Fruit fly (Drosophila melanogaster) whole organism, embryonic: ENCODE measurements around the gene Mtp.

Experiments
- Adf1 ChIP-seq: fragments of 200-800 bp; sonication (Bioruptor generic); IDR thresholded peaks from 2 replicates; pipeline ENCODE4 v1.3.6; 2022; ENCODE audit warnings: missing biosample characterization, missing genetic modification characterization
- Antp ChIP-seq: fragments of 200-800 bp; sonication (Bioruptor generic); optimal IDR thresholded peaks from 3 replicates; lab custom pipeline; 2016; ENCODE audit warnings: missing biosample characterization, missing genetic modification characterization
- CG10979 ChIP-seq: fragments of 200-800 bp; sonication (Bioruptor generic); optimal IDR thresholded peaks from 2 replicates; lab custom pipeline; 2018; ENCODE audit warnings: missing biosample characterization, mild to moderate bottlenecking, missing genetic modification characterization, moderate library complexity
- CG12155 ChIP-seq: fragments of 200-800 bp; sonication (Bioruptor generic); optimal IDR thresholded peaks from 3 replicates; lab custom pipeline; 2016; ENCODE audit warnings: missing biosample characterization, missing genetic modification characterization
- CG1233 ChIP-seq: fragments of 200-800 bp; sonication (Bioruptor generic); optimal IDR thresholded peaks from 4 replicates; lab custom pipeline; 2018; ENCODE audit warnings: missing biosample characterization, mild to moderate bottlenecking, missing genetic modification characterization
- CG13287 ChIP-seq: fragments of 200-800 bp; sonication (Bioruptor generic); IDR thresholded peaks from 2 replicates; pipeline ENCODE4 v1.3.6; 2022; ENCODE audit warnings: missing biosample characterization, missing genetic modification characterization; ENCODE audit not compliant: partially characterized antibody
- CG13296 ChIP-seq: fragments of 200-800 bp; sonication (Bioruptor generic); optimal IDR thresholded peaks from 3 replicates; lab custom pipeline; 2018; ENCODE audit warnings: missing biosample characterization, mild to moderate bottlenecking, missing genetic modification characterization
- CG13624 ChIP-seq: fragments of 200-800 bp; sonication (Bioruptor generic); optimal IDR thresholded peaks from 2 replicates; lab custom pipeline; 2016; ENCODE audit warnings: missing biosample characterization, missing genetic modification characterization
- CG17385 ChIP-seq: fragments of 200-800 bp; sonication (Bioruptor generic); optimal IDR thresholded peaks from 3 replicates; lab custom pipeline; 2018; ENCODE audit warnings: missing biosample characterization, mild to moderate bottlenecking, missing genetic modification characterization
- CG17912 ChIP-seq: fragments of 200-800 bp; sonication (Bioruptor generic); optimal IDR thresholded peaks from 2 replicates; lab custom pipeline; 2018; ENCODE audit warnings: missing biosample characterization, mild to moderate bottlenecking, missing genetic modification characterization
- CG34224 ChIP-seq: fragments of 200-800 bp; sonication (Bioruptor generic); IDR thresholded peaks from 3 replicates; pipeline ENCODE4 v1.3.6; 2022; ENCODE audit warnings: missing biosample characterization, missing genetic modification characterization; ENCODE audit not compliant: partially characterized antibody
- CG5245 ChIP-seq: fragments of 200-800 bp; sonication (Bioruptor generic); optimal IDR thresholded peaks from 3 replicates; lab custom pipeline; 2016; ENCODE audit warnings: missing biosample characterization, missing genetic modification characterization
- CG7271 ChIP-seq: fragments of 200-800 bp; sonication (Bioruptor generic); optimal IDR thresholded peaks from 2 replicates; lab custom pipeline; 2018; ENCODE audit warnings: missing biosample characterization, mild to moderate bottlenecking, missing genetic modification characterization, moderate library complexity
- CG7372 ChIP-seq: fragments of 200-800 bp; sonication (Bioruptor generic); IDR thresholded peaks from 2 replicates; pipeline ENCODE4 v1.3.6; 2022; ENCODE audit warnings: missing biosample characterization, missing genetic modification characterization
- CG7928 ChIP-seq: fragments of 200-800 bp; sonication (Bioruptor generic); optimal IDR thresholded peaks from 2 replicates; lab custom pipeline; 2017; ENCODE audit warnings: missing biosample characterization, mild to moderate bottlenecking, missing genetic modification characterization
- Deaf1 ChIP-seq: fragments of 200-800 bp; optimal IDR thresholded peaks from 3 replicates; lab custom pipeline; 2019; ENCODE audit warnings: missing biosample characterization, mild to moderate bottlenecking, missing genetic modification characterization, moderate library complexity
- Dek ChIP-seq: fragments of 200-800 bp; sonication (Bioruptor generic); optimal IDR thresholded peaks from 3 replicates; lab custom pipeline; 2019; ENCODE audit warnings: missing biosample characterization, mild to moderate bottlenecking, missing genetic modification characterization, moderate library complexity
- E2f1 ChIP-seq: fragments of 200-800 bp; sonication (Bioruptor generic); IDR thresholded peaks from 2 replicates; pipeline ENCODE4 v1.3.6; 2022; ENCODE audit warnings: missing biosample characterization, missing genetic modification characterization
- ERR ChIP-seq: fragments of 200-800 bp; sonication (Bioruptor generic); optimal IDR thresholded peaks from 2 replicates; lab custom pipeline; 2016; ENCODE audit warnings: missing biosample characterization, missing genetic modification characterization
- Ets65A ChIP-seq: fragments of 200-800 bp; sonication (Bioruptor generic); peaks from one replicate; lab custom pipeline; 2016; ENCODE audit warnings: missing biosample characterization, missing genetic modification characterization
- HLHmδ ChIP-seq: fragments of 200-800 bp; sonication (Bioruptor generic); optimal IDR thresholded peaks from 2 replicates; lab custom pipeline; 2018; ENCODE audit warnings: missing biosample characterization, mild to moderate bottlenecking, missing genetic modification characterization, moderate library complexity
- Hmr ChIP-seq: fragments of 200-800 bp; sonication (Bioruptor generic); optimal IDR thresholded peaks from 3 replicates; lab custom pipeline; 2017; ENCODE audit warnings: mild to moderate bottlenecking, missing biosample characterization, missing genetic modification reagents, missing genetic modification characterization
- Hsf ChIP-seq: fragments of 200-800 bp; sonication (Bioruptor generic); optimal IDR thresholded peaks from 3 replicates; lab custom pipeline; 2016; ENCODE audit warnings: missing biosample characterization, missing genetic modification characterization
- Mad ChIP-seq: fragments of 200-800 bp; sonication (Bioruptor generic); optimal IDR thresholded peaks from 2 replicates; lab custom pipeline; 2016; ENCODE audit warnings: missing biosample characterization, missing genetic modification characterization
- Meics ChIP-seq: fragments of 200-800 bp; sonication (Bioruptor generic); optimal IDR thresholded peaks from 2 replicates; lab custom pipeline; 2017; ENCODE audit warnings: missing biosample characterization, mild to moderate bottlenecking, missing genetic modification characterization
- Mes4 ChIP-seq: fragments of 200-800 bp; sonication (Bioruptor generic); optimal IDR thresholded peaks from 2 replicates; lab custom pipeline; 2016; ENCODE audit warnings: missing biosample characterization, missing genetic modification characterization
- NC2α ChIP-seq: fragments of 200-800 bp; sonication (Bioruptor generic); optimal IDR thresholded peaks from 2 replicates; lab custom pipeline; 2016; ENCODE audit warnings: missing biosample characterization, missing genetic modification characterization
- Optix ChIP-seq: fragments of 200-800 bp; sonication (Bioruptor generic); IDR thresholded peaks from 3 replicates; pipeline ENCODE4 v1.3.6; 2022; ENCODE audit warnings: missing biosample characterization, missing genetic modification characterization
- Xrp1 ChIP-seq: fragments of 200-800 bp; sonication (Bioruptor generic); IDR thresholded peaks from 2 replicates; pipeline ENCODE4 v1.3.6; 2022; ENCODE audit warnings: missing biosample characterization, missing genetic modification characterization
- ab ChIP-seq: fragments of 200-800 bp; sonication (Bioruptor generic); optimal IDR thresholded peaks from 2 replicates; lab custom pipeline; 2016; ENCODE audit warnings: missing biosample characterization, missing genetic modification characterization
- amos ChIP-seq: fragments of 200-800 bp; sonication (Bioruptor generic); IDR thresholded peaks from 2 replicates; pipeline ENCODE4 v1.3.6; 2022; ENCODE audit warnings: missing biosample characterization, missing genetic modification characterization; ENCODE audit not compliant: partially characterized antibody
- btn ChIP-seq: fragments of 200-800 bp; sonication (Bioruptor generic); optimal IDR thresholded peaks from 2 replicates; lab custom pipeline; 2016; ENCODE audit warnings: missing biosample characterization, missing genetic modification characterization
- ci ChIP-seq: fragments of 200-800 bp; sonication (Bioruptor generic); IDR thresholded peaks from 3 replicates; pipeline ENCODE4 v1.3.6; 2022; ENCODE audit warnings: missing biosample characterization, missing genetic modification characterization
- crc ChIP-seq: fragments of 200-800 bp; sonication (Bioruptor generic); optimal IDR thresholded peaks from 2 replicates; lab custom pipeline; 2016; ENCODE audit warnings: missing biosample characterization, missing genetic modification characterization
- croc ChIP-seq: fragments of 200-800 bp; sonication (Bioruptor generic); conservative IDR thresholded peaks from 3 replicates; pipeline ENCODE4 v1.3.6; 2022; ENCODE audit warnings: missing biosample characterization, missing genetic modification characterization
- dm ChIP-seq: fragments of 200-800 bp; sonication (Bioruptor generic); optimal IDR thresholded peaks from 3 replicates; lab custom pipeline; 2016; ENCODE audit warnings: missing biosample characterization, missing genetic modification characterization
- eve ChIP-seq, 2 experiments: fragments of >200 bp; optimal IDR thresholded peaks; 2 replicates each; lab custom pipeline; 2017; ENCODE audit warnings: missing biosample characterization in 2 of 2, missing genetic modification characterization in 2 of 2
- gem ChIP-seq: fragments of 200-800 bp; sonication (Bioruptor generic); optimal IDR thresholded peaks from 2 replicates; lab custom pipeline; 2019; ENCODE audit warnings: missing biosample characterization, mild to moderate bottlenecking, missing genetic modification characterization, moderate library complexity
- gt ChIP-seq: fragments of 200-800 bp; sonication (Bioruptor generic); IDR thresholded peaks from 2 replicates; pipeline ENCODE4 v1.3.6; 2022; ENCODE audit warnings: missing biosample characterization, missing genetic modification characterization
- ind ChIP-seq: fragments of 200-800 bp; sonication (Bioruptor generic); optimal IDR thresholded peaks from 3 replicates; lab custom pipeline; 2016; ENCODE audit warnings: missing biosample characterization, missing genetic modification characterization
- kah ChIP-seq: fragments of 200-800 bp; sonication (Bioruptor generic); optimal IDR thresholded peaks from 2 replicates; lab custom pipeline; 2018; ENCODE audit warnings: missing biosample characterization, mild to moderate bottlenecking, missing genetic modification characterization
- ken ChIP-seq: fragments of 200-800 bp; sonication (Bioruptor generic); IDR thresholded peaks from 3 replicates; pipeline ENCODE4 v1.3.6; 2022; ENCODE audit warnings: missing biosample characterization, missing genetic modification characterization
- mirr ChIP-seq: fragments of 200-800 bp; sonication (Bioruptor generic); optimal IDR thresholded peaks from 3 replicates; lab custom pipeline; 2018; ENCODE audit warnings: missing biosample characterization, mild to moderate bottlenecking, missing genetic modification characterization
- nau ChIP-seq: fragments of 200-800 bp; sonication (Bioruptor generic); optimal IDR thresholded peaks from 3 replicates; lab custom pipeline; 2017; ENCODE audit warnings: missing biosample characterization, mild to moderate bottlenecking, missing genetic modification characterization, missing genetic modification reagents
- pzg ChIP-seq: fragments of 200-800 bp; sonication (Bioruptor generic); optimal IDR thresholded peaks from 3 replicates; lab custom pipeline; 2018; ENCODE audit warnings: missing biosample characterization, mild to moderate bottlenecking, missing genetic modification characterization, moderate library complexity
- run ChIP-seq: fragments of 200-800 bp; sonication (Bioruptor generic); optimal IDR thresholded peaks from 3 replicates; lab custom pipeline; 2018; ENCODE audit warnings: missing biosample characterization, mild to moderate bottlenecking, missing genetic modification characterization
- slp2 ChIP-seq: fragments of 200-800 bp; sonication (Bioruptor generic); optimal IDR thresholded peaks from 2 replicates; lab custom pipeline; 2016; ENCODE audit warnings: missing biosample characterization, missing genetic modification characterization
- sna ChIP-seq: fragments of 200-800 bp; sonication (Bioruptor generic); IDR thresholded peaks from 2 replicates; pipeline ENCODE4 v1.3.6; 2022; ENCODE audit warnings: missing biosample characterization, missing genetic modification characterization; ENCODE audit not compliant: partially characterized antibody
- tup ChIP-seq: fragments of 200-800 bp; sonication (Bioruptor generic); optimal IDR thresholded peaks from 2 replicates; lab custom pipeline; 2016; ENCODE audit warnings: missing biosample characterization, mild to moderate bottlenecking, missing genetic modification characterization, moderate library complexity
- zfh1 ChIP-seq: fragments of 200-800 bp; sonication (Bioruptor generic); IDR thresholded peaks from 3 replicates; pipeline ENCODE4 v1.3.6; 2022; ENCODE audit warnings: missing biosample characterization, missing genetic modification characterization

Gene Mtp

dm6 chr2L:20944886-20945558, 22.3 kb upstream of the Mtp start:
- TF ChIP-seq crc (GFP tag; lab: Kevin White, UChicago) (no peak), croc (peak; percentile 53), CG1233 (GFP tag; lab: Kevin White, UChicago) (peak; percentile 24), CG7928 (GFP tag; lab: Kevin White, UChicago) (no peak), CG7271 (tag; lab: Kevin White, UChicago) (no peak), mirr (GFP tag; lab: Kevin White, UChicago) (no peak), gt (GFP tag; lab: Robert Waterston, UW) (no peak), slp2 (GFP tag; lab: Kevin White, UChicago) (no peak), E2f1 (GFP tag; lab: Robert Waterston, UW) (no peak), zfh1 (GFP tag; lab: Robert Waterston, UW) (peak; percentile 66; the same call in 2 of the 3 replicates), CG12155 (no peak), CG13296 (no peak), tup (GFP tag; lab: Kevin White, UChicago) (peak; percentile 12), Hmr (GFP tag; lab: Kevin White, UChicago) (no peak), HLHmδ (GFP tag; lab: Kevin White, UChicago) (no peak), Hsf (GFP tag; lab: Kevin White, UChicago) (peak; percentile 44), CG13287 (GFP tag; lab: Robert Waterston, UW) (0 out of 2 replicates have a peak, but pooled peaks have one; percentile 13), Ets65A (GFP tag; lab: Kevin White, UChicago) (peak; percentile 74), CG17385 (GFP tag; lab: Kevin White, UChicago) (peak; percentile 31), CG34224 (no peak), Antp (GFP tag; lab: Kevin White, UChicago) (peak; percentile 38), ken (GFP tag; lab: Robert Waterston, UW) (peak; percentile 45; the same call in 1 of the 3 replicates), ab (GFP tag; lab: Kevin White, UChicago) (no peak), nau (GFP tag; lab: Kevin White, UChicago) (peak; percentile 21), CG17912 (GFP tag; lab: Kevin White, UChicago) (no peak), NC2α (GFP tag; lab: Kevin White, UChicago) (peak; percentile 22), CG7372 (no peak), pzg (no peak), Mad (no peak), ind (peak; percentile 32), Deaf1 (tag; lab: Kevin White, UChicago) (no peak), ci (peak; percentile 71), Xrp1 (peak; percentile 70), Optix (GFP tag; lab: Robert Waterston, UW) (no peak; the same call in 2 of the 3 replicates), sna (0 out of 2 replicates have a peak, but pooled peaks have one; percentile 16), btn (GFP tag; lab: Kevin White, UChicago) (peak; percentile 11), eve (GFP tag; optimal IDR thresholded peaks at IDR 0.05; lab: Kevin White, UChicago) (peak in 1 of 2 experiments; percentile 63), kah (no peak), CG5245 (GFP tag; lab: Kevin White, UChicago) (peak; percentile 10), Mes4 (GFP tag; lab: Kevin White, UChicago) (no peak), Dek (no peak), ERR (no peak), CG10979 (peak; percentile 76), Adf1 (GFP tag; lab: Robert Waterston, UW) (no peak), Meics (peak; percentile 4), CG13624 (GFP tag; lab: Kevin White, UChicago) (no peak), dm (GFP tag; lab: Kevin White, UChicago) (no peak), amos (GFP tag; lab: Robert Waterston, UW) (no peak), gem (tag; lab: Kevin White, UChicago) (peak; percentile 70), run (tag; lab: Kevin White, UChicago) (peak; percentile 9)
